Worm (Caenorhabditis elegans): ENCODE results near the gene pals-37.

ce11 chrV:12475360-12475759, 34.0 kb upstream of the pals-37 start:
- no peak for TF ChIP-seq pqm-1 (tag; optimal IDR thresholded peaks at IDR 0.05)
- no peak for TF ChIP-seq sox-4 (tag; optimal IDR thresholded peaks at IDR 0.05)
- TF ChIP-seq nhr-11 (tag; optimal IDR thresholded peaks at IDR 0.05): no peak
- no peak for TF ChIP-seq pax-1 (tag; optimal IDR thresholded peaks at IDR 0.05)
- no peak for TF ChIP-seq C08G9.2 (tag; optimal IDR thresholded peaks at IDR 0.05)
- no peak for TF ChIP-seq elt-2 (tag; optimal IDR thresholded peaks at IDR 0.05)
- no peak for TF ChIP-seq ceh-19 (GFP tag; optimal IDR thresholded peaks at IDR 0.05)
- TF ChIP-seq ama-1 (optimal IDR thresholded peaks at IDR 0.05): no peak
- TF ChIP-seq unc-55 (GFP tag; optimal IDR thresholded peaks at IDR 0.05): no peak
- TF ChIP-seq rnt-1 (tag; optimal IDR thresholded peaks at IDR 0.05): no peak

All from whole organism, late embryonic.